Worm (Caenorhabditis elegans): ENCODE measurements around the gene lgc-55.

lgc-55 gene

DNA sequence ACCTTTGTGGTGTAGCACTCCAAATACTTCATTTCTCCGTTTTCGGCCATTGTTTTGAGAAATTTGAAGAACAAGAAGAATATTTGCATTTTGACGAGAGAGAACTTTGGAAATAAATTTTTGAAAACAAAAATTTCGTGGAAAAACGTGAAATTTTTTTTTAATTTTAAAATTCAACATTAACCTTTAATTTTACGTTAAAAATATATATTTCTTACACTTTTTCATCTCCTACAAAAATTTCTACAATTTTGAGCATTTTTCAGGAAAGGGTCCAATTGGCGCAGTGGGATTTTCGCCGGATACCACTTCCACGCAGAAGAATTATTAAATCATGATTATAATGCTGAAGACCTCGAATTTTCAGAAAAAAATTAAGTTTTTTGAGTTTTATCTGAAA is 24.5 kb downstream of the lgc-55 start, which contains the start of gene spe-19:
Gene spe-19 (minus strand): TSS at position 101 of the 400 bp plus-strand sequence.
- TF ChIP-seq lin-32 (GFP tag; optimal IDR thresholded peaks at IDR 0.05) (no peak), ceh-43 (GFP tag; optimal IDR thresholded peaks at IDR 0.05) (no peak), bed-3 (GFP tag; optimal IDR thresholded peaks at IDR 0.05) (no peak), nhr-2 (tag; optimal IDR thresholded peaks at IDR 0.05) (no peak), lsy-2 (tag; optimal IDR thresholded peaks at IDR 0.05) (no peak), M03D4.4 (tag; optimal IDR thresholded peaks at IDR 0.05) (no peak), mep-1 (tag; optimal IDR thresholded peaks at IDR 0.05) (no peak), snpc-4 (tag; optimal IDR thresholded peaks at IDR 0.05) (no peak), cnd-1 (tag; optimal IDR thresholded peaks at IDR 0.05) (no peak), mab-5 (tag; optimal IDR thresholded peaks at IDR 0.05) (no peak), elt-1 (tag; optimal IDR thresholded peaks at IDR 0.05; ENCODE audit: borderline replicate concordance, insufficient read depth) (no peak), elt-3 (tag; optimal IDR thresholded peaks at IDR 0.05) (no peak), ham-2 (GFP tag; optimal IDR thresholded peaks at IDR 0.05) (no peak)

DNA sequence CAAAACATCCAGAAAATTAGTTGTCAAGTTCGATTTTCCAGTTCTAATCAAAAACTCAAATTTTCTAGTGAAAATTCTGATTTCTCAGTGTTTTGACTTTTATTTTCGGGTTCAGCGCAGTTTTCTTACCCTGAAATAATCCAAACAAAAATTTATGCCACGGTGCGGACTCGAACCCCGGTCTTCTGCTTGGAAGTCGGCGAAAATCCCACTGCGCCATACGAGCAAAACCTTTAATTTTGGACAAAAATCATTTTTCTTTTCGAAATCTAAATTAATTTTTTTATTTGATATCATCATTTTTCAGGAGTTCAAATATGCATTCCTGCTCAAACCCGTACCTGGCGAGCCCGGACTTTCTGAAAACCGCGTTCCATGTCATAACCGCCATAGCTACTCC is 26.2 kb downstream of the lgc-55 start, which contains the start of gene srh-233:
Gene srh-233 (plus strand): TSS at position 301 of the 400 bp plus-strand sequence.
- TF ChIP-seq nhr-237 (tag; optimal IDR thresholded peaks at IDR 0.05) (no peak), sptf-1 (tag; optimal IDR thresholded peaks at IDR 0.05) (no peak), nhr-76 (tag; optimal IDR thresholded peaks at IDR 0.05) (no peak), ceh-83 (GFP tag; optimal IDR thresholded peaks at IDR 0.05) (no peak), sem-2 (GFP tag; optimal IDR thresholded peaks at IDR 0.05) (no peak), ham-2 (GFP tag; optimal IDR thresholded peaks at IDR 0.05) (no peak), M03D4.4 (tag; optimal IDR thresholded peaks at IDR 0.05) (no peak), ceh-43 (GFP tag; optimal IDR thresholded peaks at IDR 0.05) (no peak)

DNA sequence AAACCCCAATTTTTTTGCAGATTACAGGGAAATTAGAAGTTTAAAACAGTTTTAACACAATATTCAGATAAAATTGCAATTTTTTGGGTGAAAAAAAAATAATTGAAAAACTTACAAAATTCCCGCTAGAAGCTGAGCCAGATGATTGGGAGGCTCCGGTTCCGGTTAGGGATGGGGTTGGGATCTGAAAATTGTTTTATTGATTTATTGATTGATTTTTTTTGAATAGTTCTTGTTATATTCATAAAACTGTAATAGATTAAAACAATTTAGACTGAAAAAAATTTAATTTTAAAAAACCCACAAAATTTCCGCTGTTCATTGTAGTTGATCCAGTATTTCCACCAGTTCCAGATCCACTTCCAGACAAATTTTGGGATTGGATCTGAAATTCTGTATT is 36.5 kb downstream of the lgc-55 start:
- no peak for TF ChIP-seq lin-32 (GFP tag; optimal IDR thresholded peaks at IDR 0.05)
- no peak for TF ChIP-seq nhr-28 (tag; optimal IDR thresholded peaks at IDR 0.05)
- no peak for TF ChIP-seq cnd-1 (tag; optimal IDR thresholded peaks at IDR 0.05)
- TF ChIP-seq hlh-1 (tag; optimal IDR thresholded peaks at IDR 0.05) = no peak

DNA sequence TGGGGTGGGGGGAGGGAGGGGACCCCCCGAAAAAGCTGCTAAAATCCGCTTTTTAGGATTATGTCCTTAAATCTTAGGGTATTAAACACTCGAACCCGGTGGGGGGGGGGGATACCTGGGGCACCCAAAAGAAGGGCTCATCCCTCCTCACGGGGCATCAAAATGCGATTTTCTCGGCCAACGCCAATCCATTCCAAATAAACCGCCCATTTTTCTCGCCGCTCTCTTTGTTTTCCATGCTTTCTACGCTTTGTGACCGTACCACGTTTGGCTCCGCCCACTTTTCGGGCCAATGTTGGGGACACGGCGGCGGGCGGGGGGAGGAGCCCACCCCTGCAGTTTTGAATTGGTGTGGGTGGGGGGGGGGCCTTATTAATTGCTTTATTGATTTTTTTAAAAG is 38.7 kb downstream of the lgc-55 start:
- TF ChIP-seq unc-120 (tag; optimal IDR thresholded peaks at IDR 0.05; ENCODE audit: poor library complexity, severe bottlenecking) (peak; percentile 1), lin-32 (GFP tag; optimal IDR thresholded peaks at IDR 0.05) (no peak), ceh-83 (GFP tag; optimal IDR thresholded peaks at IDR 0.05) (peak; percentile 11), pha-4 (tag; optimal IDR thresholded peaks at IDR 0.05) (no peak), lsy-2 (tag; optimal IDR thresholded peaks at IDR 0.05) (peak; percentile 70), mls-2 (tag; optimal IDR thresholded peaks at IDR 0.05) (peak; percentile 74), mep-1 (tag; optimal IDR thresholded peaks at IDR 0.05) (no peak), sptf-1 (tag; optimal IDR thresholded peaks at IDR 0.05) (peak; percentile 2), ztf-11 (tag; optimal IDR thresholded peaks at IDR 0.05) (no peak)

DNA sequence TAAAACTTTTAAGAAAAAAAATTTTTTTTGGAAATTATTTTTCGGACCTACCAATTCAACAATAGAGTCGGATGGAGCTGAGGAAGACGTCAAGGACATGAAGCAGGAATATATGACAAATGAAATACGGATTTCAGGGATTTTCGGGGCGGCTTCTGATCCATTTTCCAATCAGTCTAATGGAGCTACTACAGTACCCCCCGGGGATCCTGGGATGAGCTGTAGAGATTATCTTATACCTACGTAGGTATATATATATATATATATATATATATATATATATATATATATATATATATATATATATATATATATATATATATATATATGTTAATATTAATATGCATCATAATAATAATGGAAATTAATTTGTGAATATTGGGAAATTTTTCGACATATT is 41.2 kb downstream of the lgc-55 start, which contains the start of gene ttx-1:
Gene ttx-1 (minus strand): TSS at position 101 of the 400 bp plus-strand sequence.
- no peak for TF ChIP-seq hlh-1 (tag; optimal IDR thresholded peaks at IDR 0.05)

DNA sequence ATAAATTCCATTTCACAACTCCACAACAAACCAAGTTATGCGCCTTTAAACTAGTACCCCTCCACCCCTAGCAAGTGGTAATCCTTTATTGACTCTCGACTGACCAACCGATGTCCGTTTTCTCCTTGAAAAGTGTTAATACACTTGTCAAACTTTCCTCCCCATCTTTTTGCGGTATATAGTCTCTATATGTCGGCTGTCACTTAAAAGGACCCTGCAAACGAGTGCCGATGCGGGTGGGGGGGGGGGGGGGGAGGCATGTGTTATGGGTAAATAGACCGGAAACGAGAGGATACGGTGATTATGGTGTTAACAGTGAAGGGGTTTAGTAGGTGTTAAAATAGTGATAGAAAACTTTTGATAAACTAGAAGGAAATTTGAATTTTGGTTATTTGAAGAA is 42.2 kb downstream of the lgc-55 start:
- TF ChIP-seq nhr-237 (tag; optimal IDR thresholded peaks at IDR 0.05) (no peak), sem-2 (GFP tag; optimal IDR thresholded peaks at IDR 0.05) (no peak), ztf-11 (tag; optimal IDR thresholded peaks at IDR 0.05) (no peak)

DNA sequence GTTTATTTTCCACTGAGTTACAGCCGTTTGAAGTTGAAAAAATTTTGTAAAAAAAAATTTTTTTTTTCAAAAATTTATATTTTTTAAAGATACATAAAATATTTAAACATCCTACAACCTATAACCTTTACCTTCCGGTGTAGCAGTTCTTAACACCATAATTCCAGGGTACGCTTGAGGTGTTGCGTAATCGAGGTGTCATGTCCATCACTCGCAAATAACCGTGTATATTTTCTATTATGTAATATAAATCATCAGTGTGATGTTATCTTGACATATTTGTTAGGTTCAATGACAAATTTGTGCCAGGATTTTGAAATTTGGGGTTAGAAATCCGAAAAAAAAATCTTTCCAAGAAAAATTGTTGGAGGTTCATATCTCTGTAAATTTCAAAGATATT is 44.2 kb downstream of the lgc-55 start:
- TF ChIP-seq blmp-1 (tag; optimal IDR thresholded peaks at IDR 0.05) = no peak
- TF ChIP-seq zip-8 (tag; optimal IDR thresholded peaks at IDR 0.05) = peak; percentile 93
- no peak for TF ChIP-seq nhr-28 (tag; optimal IDR thresholded peaks at IDR 0.05)
- peak; percentile 84 for TF ChIP-seq nhr-2 (tag; optimal IDR thresholded peaks at IDR 0.05)
- TF ChIP-seq lin-13 (tag; optimal IDR thresholded peaks at IDR 0.05) = no peak
- TF ChIP-seq sem-2 (GFP tag; optimal IDR thresholded peaks at IDR 0.05) = no peak
- TF ChIP-seq unc-62 (GFP tag; optimal IDR thresholded peaks at IDR 0.05) = peak; percentile 14

Measured in whole organism, mixed stage, embryonic.